Worm (Caenorhabditis elegans) whole organism, young adult: Measurements from ENCODE around the gene ndg-4.

Experiments
- B0019.2 ChIP-seq: fragments of 200-800 bp; sonication (Bioruptor generic); conservative IDR thresholded peaks from 2 replicates; pipeline ENCODE4 v1.3.6; 2022; ENCODE audit warnings: missing genetic modification reagents, missing genetic modification characterization, missing compliant biosample characterization
- B0261.1 ChIP-seq: sonication (generic microtip); optimal IDR thresholded peaks from 2 replicates; lab custom pipeline; 2016; ENCODE audit warnings: mild to moderate bottlenecking, missing genetic modification characterization, moderate library complexity, missing compliant biosample characterization
- F23B12.7 ChIP-seq: sonication (generic microtip); optimal IDR thresholded peaks from 2 replicates; lab custom pipeline; 2017; ENCODE audit warnings: missing genetic modification characterization, mild to moderate bottlenecking, missing compliant biosample characterization, antibody characterized with exemption, moderate library complexity; ENCODE audit not compliant: insufficient read depth
- F37B4.10 ChIP-seq: fragments of 200-800 bp; sonication (Bioruptor generic); IDR thresholded peaks from 2 replicates; pipeline ENCODE4 v1.3.6; 2022; ENCODE audit warnings: missing genetic modification characterization, missing compliant biosample characterization
- F55B11.4 ChIP-seq: sonication (generic microtip); optimal IDR thresholded peaks from 2 replicates; lab custom pipeline; 2016; ENCODE audit warnings: missing compliant biosample characterization, missing genetic modification characterization, borderline replicate concordance; ENCODE audit not compliant: insufficient read depth
- F57A8.1 ChIP-seq: fragments of 200-800 bp; sonication (Bioruptor generic); optimal IDR thresholded peaks from 2 replicates; lab custom pipeline; 2018; ENCODE audit warnings: mild to moderate bottlenecking, missing genetic modification characterization, moderate library complexity, missing compliant biosample characterization
- T07F8.4 ChIP-seq: sonication (generic microtip); optimal IDR thresholded peaks from 2 replicates; lab custom pipeline; 2016; ENCODE audit warnings: mild to moderate bottlenecking, missing genetic modification characterization, moderate library complexity, missing compliant biosample characterization
- Y53G8AR.9 ChIP-seq: fragments of 200-800 bp; sonication (Bioruptor generic); conservative IDR thresholded peaks from 2 replicates; pipeline ENCODE4 v1.3.6; 2022; ENCODE audit warnings: missing genetic modification reagents, missing genetic modification characterization, missing compliant biosample characterization
- Y67H2A.10 ChIP-seq: fragments of 200-800 bp; sonication (Bioruptor generic); conservative IDR thresholded peaks from 2 replicates; pipeline ENCODE4 v1.3.6; 2022; ENCODE audit warnings: missing genetic modification reagents, missing genetic modification characterization, missing compliant biosample characterization
- Y95B8A.8 ChIP-seq: fragments of 200-800 bp; sonication (Bioruptor generic); IDR thresholded peaks from 2 replicates; pipeline ENCODE4 v1.3.6; 2022; ENCODE audit warnings: missing genetic modification reagents, missing genetic modification characterization, missing compliant biosample characterization
- ZK185.1 ChIP-seq: sonication (generic microtip); optimal IDR thresholded peaks from 2 replicates; lab custom pipeline; 2016; ENCODE audit warnings: mild to moderate bottlenecking, missing genetic modification characterization, missing compliant biosample characterization; ENCODE audit not compliant: poor library complexity, severe bottlenecking
- akir-1 ChIP-seq: fragments of 200-800 bp; sonication (Bioruptor generic); optimal IDR thresholded peaks from 2 replicates; lab custom pipeline; 2018; ENCODE audit warnings: mild to moderate bottlenecking, missing genetic modification characterization, moderate library complexity, missing compliant biosample characterization
- attf-6 ChIP-seq: fragments of 200-800 bp; sonication (Bioruptor generic); IDR thresholded peaks from 2 replicates; pipeline ENCODE4 v1.3.6; 2022; ENCODE audit warnings: missing genetic modification reagents, missing genetic modification characterization, missing compliant biosample characterization
- bed-2 ChIP-seq: fragments of 200-800 bp; sonication (Bioruptor generic); IDR thresholded peaks from 2 replicates; pipeline ENCODE4 v1.3.6; 2022; ENCODE audit warnings: missing genetic modification reagents, missing genetic modification characterization, missing compliant biosample characterization
- ceh-79 ChIP-seq: sonication (generic microtip); optimal IDR thresholded peaks from 2 replicates; lab custom pipeline; 2017; ENCODE audit warnings: mild to moderate bottlenecking, missing genetic modification characterization, missing compliant biosample characterization
- ceh-91 ChIP-seq: fragments of 200-800 bp; sonication (Bioruptor generic); IDR thresholded peaks from 2 replicates; pipeline ENCODE4 v1.3.6; 2022; ENCODE audit warnings: missing genetic modification reagents, missing genetic modification characterization, missing compliant biosample characterization
- chd-7 ChIP-seq: sonication (generic microtip); optimal IDR thresholded peaks from 2 replicates; lab custom pipeline; 2016; ENCODE audit warnings: mild to moderate bottlenecking, missing genetic modification characterization, moderate library complexity, missing compliant biosample characterization
- die-1 ChIP-seq: sonication (generic microtip); optimal IDR thresholded peaks from 2 replicates; lab custom pipeline; 2016; ENCODE audit warnings: missing genotype, mild to moderate bottlenecking, missing genetic modification characterization, missing compliant biosample characterization
- dox-1 ChIP-seq: fragments of 200-800 bp; sonication (Bioruptor generic); IDR thresholded peaks from 2 replicates; pipeline ENCODE4 v1.3.6; 2022; ENCODE audit warnings: missing genetic modification reagents, missing genetic modification characterization, missing compliant biosample characterization
- egl-44 ChIP-seq: fragments of 200-800 bp; sonication (Bioruptor generic); IDR thresholded peaks from 2 replicates; pipeline ENCODE4 v1.3.6; 2022; ENCODE audit warnings: missing genetic modification reagents, missing genetic modification characterization, missing compliant biosample characterization
- fkh-3 ChIP-seq: sonication (generic microtip); optimal IDR thresholded peaks from 2 replicates; lab custom pipeline; 2016; ENCODE audit warnings: mild to moderate bottlenecking, missing genetic modification characterization, missing compliant biosample characterization
- gei-17 ChIP-seq: fragments of 200-800 bp; sonication (Bioruptor generic); optimal IDR thresholded peaks from 2 replicates; lab custom pipeline; 2018; ENCODE audit warnings: mild to moderate bottlenecking, missing genetic modification characterization, missing compliant biosample characterization
- hlh-12 ChIP-seq: sonication (generic microtip); optimal IDR thresholded peaks from 2 replicates; lab custom pipeline; 2016; ENCODE audit warnings: missing genetic modification characterization, missing compliant biosample characterization
- hlh-26 ChIP-seq: fragments of 200-800 bp; sonication (Bioruptor generic); conservative IDR thresholded peaks from 2 replicates; pipeline ENCODE4 v1.3.6; 2022; ENCODE audit warnings: missing genetic modification reagents, missing genetic modification characterization, missing compliant biosample characterization
- lag-1 ChIP-seq: fragments of 200-800 bp; sonication (Bioruptor generic); IDR thresholded peaks from 2 replicates; pipeline ENCODE4 v1.3.6; 2022; ENCODE audit warnings: missing genetic modification reagents, missing genetic modification characterization, missing compliant biosample characterization
- let-526 ChIP-seq: fragments of 200-800 bp; sonication (Bioruptor generic); IDR thresholded peaks from 2 replicates; pipeline ENCODE4 v1.3.6; 2022; ENCODE audit warnings: missing genetic modification reagents, missing genetic modification characterization, missing compliant biosample characterization
- let-607 ChIP-seq, 2 experiments: fragments of 200-800 bp in 1 of 2; sonication (Bioruptor generic) in 1 of 2; sonication (generic microtip) in 1 of 2; optimal IDR thresholded peaks; 2 replicates each; lab custom pipeline; 2016 to 2018; ENCODE audit warnings: mild to moderate bottlenecking in 2 of 2, missing compliant biosample characterization in 2 of 2, missing genetic modification characterization in 2 of 2, moderate library complexity in 2 of 2, missing genotype in 1 of 2
- lin-26 ChIP-seq: fragments of 200-800 bp; sonication (Bioruptor generic); IDR thresholded peaks from 2 replicates; pipeline ENCODE4 v1.3.6; 2022; ENCODE audit warnings: missing genetic modification reagents, missing genetic modification characterization, missing compliant biosample characterization
- lin-35 ChIP-seq, 3 experiments: fragments of 150-350 bp in 2 of 3; sonication (generic microtip) in 1 of 3; optimal IDR thresholded peaks; 2 replicates each; lab custom pipeline; 2014 to 2018; ENCODE audit warnings: missing biosample characterization in 3 of 3, missing genetic modification characterization in 3 of 3, missing genetic modification reagents in 3 of 3
- lsl-1 ChIP-seq: fragments of 200-800 bp; sonication (Bioruptor generic); optimal IDR thresholded peaks from 2 replicates; lab custom pipeline; 2018; ENCODE audit warnings: mild to moderate bottlenecking, missing genetic modification characterization, moderate library complexity, missing compliant biosample characterization
- lsy-27 ChIP-seq: sonication (generic microtip); optimal IDR thresholded peaks from 2 replicates; lab custom pipeline; 2017; ENCODE audit warnings: missing genetic modification characterization, mild to moderate bottlenecking, missing compliant biosample characterization, antibody characterized with exemption, missing genotype, borderline replicate concordance; ENCODE audit not compliant: insufficient read depth
- madf-10 ChIP-seq: sonication (generic microtip); optimal IDR thresholded peaks from 2 replicates; lab custom pipeline; 2016; ENCODE audit warnings: mild to moderate bottlenecking, missing genetic modification characterization, missing compliant biosample characterization
- madf-6 ChIP-seq: fragments of 200-800 bp; sonication (Bioruptor generic); IDR thresholded peaks from 2 replicates; pipeline ENCODE4 v1.3.6; 2022; ENCODE audit warnings: missing genetic modification reagents, missing genetic modification characterization, missing compliant biosample characterization
- madf-8 ChIP-seq: fragments of 200-800 bp; sonication (Bioruptor generic); conservative IDR thresholded peaks from 2 replicates; pipeline ENCODE4 v1.3.6; 2022; ENCODE audit warnings: missing genetic modification reagents, missing genetic modification characterization, missing compliant biosample characterization
- mcd-1 ChIP-seq: fragments of 200-800 bp; sonication (Bioruptor generic); IDR thresholded peaks from 2 replicates; pipeline ENCODE4 v1.3.6; 2022; ENCODE audit warnings: missing genetic modification reagents, missing genetic modification characterization, missing compliant biosample characterization
- nfya-1 ChIP-seq: sonication (generic microtip); optimal IDR thresholded peaks from 2 replicates; lab custom pipeline; 2017; ENCODE audit warnings: antibody characterized with exemption, missing compliant biosample characterization, missing genetic modification characterization, borderline replicate concordance; ENCODE audit not compliant: insufficient read depth
- sea-2 ChIP-seq: fragments of 200-800 bp; sonication (Bioruptor generic); IDR thresholded peaks from 2 replicates; pipeline ENCODE4 v1.3.6; 2022; ENCODE audit warnings: missing genetic modification characterization, missing compliant biosample characterization
- snpc-1.1 ChIP-seq: sonication (generic microtip); optimal IDR thresholded peaks from 2 replicates; lab custom pipeline; 2017; ENCODE audit warnings: missing genetic modification characterization, mild to moderate bottlenecking, missing compliant biosample characterization, antibody characterized with exemption, moderate library complexity, missing genotype, missing genetic modification reagents; ENCODE audit not compliant: insufficient read depth
- sptf-2 ChIP-seq: fragments of 200-800 bp; sonication (Bioruptor generic); optimal IDR thresholded peaks from 2 replicates; lab custom pipeline; 2018; ENCODE audit warnings: mild to moderate bottlenecking, missing genetic modification characterization, missing compliant biosample characterization
- tbp1 ChIP-seq: fragments of 200-800 bp; sonication (Bioruptor generic); optimal IDR thresholded peaks from 2 replicates; lab custom pipeline; 2018; ENCODE audit warnings: mild to moderate bottlenecking, missing genetic modification characterization, missing compliant biosample characterization
- zfh-2 ChIP-seq: fragments of 200-800 bp; sonication (Bioruptor generic); conservative IDR thresholded peaks from 2 replicates; pipeline ENCODE4 v1.3.6; 2022; ENCODE audit warnings: missing genetic modification reagents, missing genetic modification characterization, missing compliant biosample characterization
- zim-3 ChIP-seq: sonication (generic microtip); optimal IDR thresholded peaks from 2 replicates; lab custom pipeline; 2017; ENCODE audit warnings: mild to moderate bottlenecking, missing genetic modification characterization, moderate library complexity, missing compliant biosample characterization
- ztf-18 ChIP-seq: sonication (generic microtip); optimal IDR thresholded peaks from 2 replicates; lab custom pipeline; 2016; ENCODE audit warnings: missing genotype, mild to moderate bottlenecking, missing genetic modification characterization, missing compliant biosample characterization
- ztf-22 ChIP-seq: fragments of 200-800 bp; sonication (Bioruptor generic); optimal IDR thresholded peaks from 2 replicates; lab custom pipeline; 2018; ENCODE audit warnings: mild to moderate bottlenecking, missing genetic modification characterization, moderate library complexity, missing compliant biosample characterization
- ztf-6 ChIP-seq: fragments of 200-800 bp; sonication (Bioruptor generic); IDR thresholded peaks from 2 replicates; pipeline ENCODE4 v1.3.6; 2022; ENCODE audit warnings: missing genetic modification reagents, missing genetic modification characterization, missing compliant biosample characterization

Gene ndg-4

DNA sequence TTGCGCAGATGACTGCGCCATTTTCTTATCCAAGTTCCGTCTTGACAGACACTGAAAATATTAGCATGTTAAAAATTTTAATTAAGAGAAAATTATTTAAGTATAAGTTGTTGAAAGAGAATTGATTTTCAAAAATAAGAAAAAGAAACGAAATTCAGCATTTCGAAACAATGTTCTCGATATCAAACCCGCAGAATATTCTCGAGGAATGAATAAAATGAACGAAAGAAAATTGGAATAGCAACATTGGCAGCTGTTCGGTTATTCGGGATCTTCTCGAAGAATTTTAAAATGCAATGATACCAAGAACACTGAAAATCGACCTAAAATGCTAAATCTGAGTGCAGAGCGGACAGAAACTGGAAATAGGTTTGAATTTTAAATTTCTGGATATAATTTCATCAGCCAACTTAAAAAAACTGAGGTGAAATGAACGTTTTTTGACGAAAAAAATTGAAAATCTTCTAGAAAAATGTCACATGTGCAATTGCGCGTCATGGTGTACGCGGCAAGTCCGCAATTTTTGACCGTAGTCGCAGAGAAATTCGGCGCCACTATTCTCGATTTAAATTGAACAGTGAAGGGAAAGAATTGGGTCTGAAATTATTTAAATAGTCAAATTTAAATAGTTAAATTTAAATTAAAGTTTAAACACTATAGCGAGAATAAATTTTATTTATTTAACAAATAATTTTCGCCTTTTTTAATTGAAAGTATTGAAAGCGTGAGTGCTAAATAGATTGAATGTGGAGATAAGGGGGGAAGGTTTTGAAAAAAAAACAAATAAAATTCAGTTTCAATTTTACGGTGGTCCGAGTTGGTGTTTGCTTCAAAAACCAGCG lies 41.1 kb upstream of the ndg-4 start, which contains the start of the genes cct-5 and F25F2.1 (continued):
- TF ChIP-seq lsy-27 (tag; lab: Kevin White, UChicago) (peak; percentile 19), lin-35 (GFP tag; optimal IDR thresholded peaks at IDR 0.05; lab: Kevin White, UChicago) (peak in 2 of 3 experiments; percentile 62 to 66), madf-8 (GFP tag; lab: Robert Waterston, UW) (peak; percentile 97), ztf-18 (tag; lab: Kevin White, UChicago) (peak; percentile 79), hlh-12 (tag; lab: Kevin White, UChicago) (no peak), fkh-3 (tag; lab: Kevin White, UChicago) (no peak), chd-7 (tag; lab: Kevin White, UChicago) (no peak), bed-2 (GFP tag; lab: Robert Waterston, UW) (no peak), nfya-1 (tag; lab: Kevin White, UChicago) (no peak), B0019.2 (GFP tag; lab: Robert Waterston, UW) (peak; percentile 88), let-526 (GFP tag; lab: Robert Waterston, UW) (no peak), ztf-6 (no peak), zim-3 (no peak), sea-2 (GFP tag; lab: Robert Waterston, UW) (no peak), zfh-2 (GFP tag; lab: Robert Waterston, UW) (no peak), hlh-26 (GFP tag; lab: Robert Waterston, UW) (no peak), sptf-2 (GFP tag; lab: Kevin White, UChicago) (no peak), ceh-91 (peak; percentile 96), dox-1 (peak; percentile 93), F23B12.7 (peak; percentile 84), attf-6 (GFP tag; lab: Robert Waterston, UW) (0 out of 2 replicates have a peak, but pooled peaks have one; percentile 45), F57A8.1 (GFP tag; lab: Kevin White, UChicago) (no peak), mcd-1 (GFP tag; lab: Robert Waterston, UW) (no peak; the same call in 1 of the 2 replicates), akir-1 (no peak), madf-10 (tag; lab: Kevin White, UChicago) (no peak), F37B4.10 (GFP tag; lab: Robert Waterston, UW) (no peak), madf-6 (GFP tag; lab: Robert Waterston, UW) (peak; percentile 97), let-607 (tag; optimal IDR thresholded peaks at IDR 0.05; lab: Kevin White, UChicago) (no peak), die-1 (no peak), lag-1 (GFP tag; lab: Robert Waterston, UW) (no peak), Y67H2A.10 (GFP tag; lab: Robert Waterston, UW) (peak; percentile 65; the same call in 1 of the 2 replicates), snpc-1.1 (tag; lab: Kevin White, UChicago) (peak; percentile 53), tbp1 (peak; percentile 70), T07F8.4 (tag; lab: Kevin White, UChicago) (no peak), lsl-1 (GFP tag; lab: Kevin White, UChicago) (peak; percentile 94), egl-44 (no peak), ZK185.1 (tag; lab: Kevin White, UChicago) (no peak), ceh-79 (tag; lab: Kevin White, UChicago) (no peak), B0261.1 (tag; lab: Kevin White, UChicago) (no peak), Y53G8AR.9 (GFP tag; lab: Robert Waterston, UW) (0 out of 2 replicates have a peak, but pooled peaks have one; percentile 43), lin-26 (GFP tag; lab: Robert Waterston, UW) (no peak), F55B11.4 (no peak), Y95B8A.8 (0 out of 2 replicates have a peak, but pooled peaks have one; percentile 62), gei-17 (no peak), ztf-22 (GFP tag; lab: Kevin White, UChicago) (no peak)
